Fruit fly (Drosophila melanogaster) whole organism, embryonic: Measurements from ENCODE around the gene Ufl1.

Experiments used
- CG10979 ChIP-seq: fragments of 200-800 bp; sonication (Bioruptor generic); optimal IDR thresholded peaks from 2 replicates; lab custom pipeline; 2018; ENCODE audit warnings: missing biosample characterization, mild to moderate bottlenecking, missing genetic modification characterization, moderate library complexity
- CG11504 ChIP-seq: fragments of 200-800 bp; sonication (Bioruptor generic); optimal IDR thresholded peaks from 3 replicates; lab custom pipeline; 2019; ENCODE audit warnings: missing biosample characterization, mild to moderate bottlenecking, missing genetic modification characterization, moderate library complexity
- CG12942 ChIP-seq: fragments of 200-800 bp; sonication (Bioruptor generic); optimal IDR thresholded peaks from 3 replicates; lab custom pipeline; 2016; ENCODE audit warnings: missing biosample characterization, missing genetic modification characterization
- CG13287 ChIP-seq: fragments of 200-800 bp; sonication (Bioruptor generic); IDR thresholded peaks from 2 replicates; pipeline ENCODE4 v1.3.6; 2022; ENCODE audit warnings: missing biosample characterization, missing genetic modification characterization; ENCODE audit not compliant: partially characterized antibody
- CG13296 ChIP-seq: fragments of 200-800 bp; sonication (Bioruptor generic); optimal IDR thresholded peaks from 3 replicates; lab custom pipeline; 2018; ENCODE audit warnings: missing biosample characterization, mild to moderate bottlenecking, missing genetic modification characterization
- CG14860 ChIP-seq: fragments of 200-800 bp; sonication (Bioruptor generic); IDR thresholded peaks from 3 replicates; pipeline ENCODE4 v1.3.6; 2022; ENCODE audit warnings: missing biosample characterization, missing genetic modification characterization; ENCODE audit not compliant: partially characterized antibody
- CG15514 ChIP-seq: fragments of 200-800 bp; sonication (Bioruptor generic); optimal IDR thresholded peaks from 3 replicates; lab custom pipeline; 2017; ENCODE audit warnings: missing biosample characterization, missing genetic modification characterization, mild to moderate bottlenecking, moderate library complexity, missing genetic modification reagents
- CG2116 ChIP-seq: fragments of 200-800 bp; sonication (Bioruptor generic); optimal IDR thresholded peaks from 3 replicates; lab custom pipeline; 2018; ENCODE audit warnings: missing biosample characterization, mild to moderate bottlenecking, missing genetic modification characterization
- CG34376 ChIP-seq: fragments of 200-800 bp; sonication (Bioruptor generic); optimal IDR thresholded peaks from 2 replicates; lab custom pipeline; 2018; ENCODE audit warnings: missing biosample characterization, mild to moderate bottlenecking, missing genetic modification characterization
- CG34422 ChIP-seq: fragments of 200-800 bp; sonication (Bioruptor generic); IDR thresholded peaks from 3 replicates; pipeline ENCODE4 v1.3.6; 2022; ENCODE audit warnings: missing biosample characterization, missing genetic modification characterization
- CG3995 ChIP-seq: fragments of 200-800 bp; sonication (Bioruptor generic); optimal IDR thresholded peaks from 3 replicates; lab custom pipeline; 2016; ENCODE audit warnings: missing biosample characterization, missing genetic modification characterization
- CG6254 ChIP-seq: fragments of 200-800 bp; sonication (Bioruptor generic); optimal IDR thresholded peaks from 3 replicates; lab custom pipeline; 2017; ENCODE audit warnings: mild to moderate bottlenecking, missing biosample characterization, missing genetic modification reagents, missing genetic modification characterization
- CG6854 ChIP-seq: fragments of 200-800 bp; sonication (Bioruptor generic); optimal IDR thresholded peaks from 3 replicates; lab custom pipeline; 2017; ENCODE audit warnings: missing biosample characterization, mild to moderate bottlenecking, missing genetic modification characterization
- CG7556 ChIP-seq: fragments of 200-800 bp; sonication (Bioruptor generic); optimal IDR thresholded peaks from 2 replicates; lab custom pipeline; 2017; ENCODE audit warnings: missing biosample characterization, mild to moderate bottlenecking, missing genetic modification characterization
- CG7745 ChIP-seq: fragments of 200-800 bp; sonication (Bioruptor generic); optimal IDR thresholded peaks from 2 replicates; lab custom pipeline; 2018; ENCODE audit warnings: missing biosample characterization, mild to moderate bottlenecking, missing genetic modification characterization, moderate library complexity
- CG9437 ChIP-seq: fragments of 200-800 bp; sonication (Bioruptor generic); optimal IDR thresholded peaks from 2 replicates; lab custom pipeline; 2018; ENCODE audit warnings: missing biosample characterization, mild to moderate bottlenecking, missing genetic modification characterization
- CG9727 ChIP-seq: fragments of 200-800 bp; sonication (Bioruptor generic); optimal IDR thresholded peaks from 3 replicates; lab custom pipeline; 2017; ENCODE audit warnings: missing biosample characterization, mild to moderate bottlenecking, missing genetic modification characterization
- CG9797 ChIP-seq: fragments of 200-800 bp; sonication (Bioruptor generic); optimal IDR thresholded peaks from 3 replicates; lab custom pipeline; 2018; ENCODE audit warnings: missing biosample characterization, mild to moderate bottlenecking, missing genetic modification characterization
- CHES-1-like ChIP-seq: fragments of 200-800 bp; sonication (Bioruptor generic); optimal IDR thresholded peaks from 2 replicates; lab custom pipeline; 2016; ENCODE audit warnings: missing biosample characterization, missing genetic modification characterization
- Dad ChIP-seq: fragments of 200-800 bp; sonication (Bioruptor generic); optimal IDR thresholded peaks from 3 replicates; lab custom pipeline; 2016; ENCODE audit warnings: missing biosample characterization, missing genetic modification characterization
- Dek ChIP-seq: fragments of 200-800 bp; sonication (Bioruptor generic); optimal IDR thresholded peaks from 3 replicates; lab custom pipeline; 2019; ENCODE audit warnings: missing biosample characterization, mild to moderate bottlenecking, missing genetic modification characterization, moderate library complexity
- Dll ChIP-seq: fragments of 200-800 bp; sonication (Bioruptor generic); IDR thresholded peaks from 4 replicates; pipeline ENCODE4 v1.3.6; 2022; ENCODE audit warnings: missing biosample characterization, missing genetic modification characterization; ENCODE audit not compliant: partially characterized antibody
- Dp ChIP-seq: fragments of 200-800 bp; sonication (Bioruptor generic); optimal IDR thresholded peaks from 2 replicates; lab custom pipeline; 2018; ENCODE audit warnings: missing biosample characterization, mild to moderate bottlenecking, missing genetic modification characterization, moderate library complexity
- Dref ChIP-seq: fragments of 200-800 bp; sonication (Bioruptor generic); IDR thresholded peaks from 2 replicates; pipeline ENCODE4 v1.3.6; 2022; ENCODE audit warnings: missing biosample characterization, missing genetic modification characterization
- Hmr ChIP-seq: fragments of 200-800 bp; sonication (Bioruptor generic); optimal IDR thresholded peaks from 3 replicates; lab custom pipeline; 2017; ENCODE audit warnings: mild to moderate bottlenecking, missing biosample characterization, missing genetic modification reagents, missing genetic modification characterization
- Jarid2 ChIP-seq: fragments of 200-800 bp; sonication (Bioruptor generic); optimal IDR thresholded peaks from 3 replicates; lab custom pipeline; 2017; ENCODE audit warnings: mild to moderate bottlenecking, missing biosample characterization, missing genetic modification reagents, missing genetic modification characterization
- Lhr ChIP-seq: fragments of 200-800 bp; sonication (Bioruptor generic); optimal IDR thresholded peaks from 3 replicates; lab custom pipeline; 2017; ENCODE audit warnings: mild to moderate bottlenecking, missing biosample characterization, missing genetic modification reagents, missing genetic modification characterization
- Max ChIP-seq: fragments of 200-800 bp; sonication (Bioruptor generic); optimal IDR thresholded peaks from 2 replicates; lab custom pipeline; 2016; ENCODE audit warnings: missing biosample characterization, mild to moderate bottlenecking, missing genetic modification characterization
- Spps ChIP-seq: fragments of 200-800 bp; sonication (Bioruptor generic); optimal IDR thresholded peaks from 2 replicates; lab custom pipeline; 2018; ENCODE audit warnings: missing biosample characterization, mild to moderate bottlenecking, missing genetic modification characterization
- Stat92E ChIP-seq, 3 experiments: fragments of >200 bp in 2 of 3; fragments of 200-800 bp in 1 of 3; sonication (Bioruptor generic) in 1 of 3; optimal IDR thresholded peaks; 2 replicates each; lab custom pipeline; 2017 to 2019; ENCODE audit warnings: missing biosample characterization in 3 of 3, missing genetic modification characterization in 3 of 3, mild to moderate bottlenecking in 1 of 3, moderate library complexity in 1 of 3
- YL-1 ChIP-seq: fragments of 200-800 bp; sonication (Bioruptor generic); optimal IDR thresholded peaks from 3 replicates; lab custom pipeline; 2017; ENCODE audit warnings: missing biosample characterization, mild to moderate bottlenecking, missing genetic modification characterization
- dimm ChIP-seq: fragments of 200-800 bp; sonication (Bioruptor generic); IDR thresholded peaks from 2 replicates; pipeline ENCODE4 v1.3.6; 2022; ENCODE audit warnings: missing biosample characterization, missing genetic modification characterization
- dpn ChIP-seq, 2 experiments: fragments of 200-800 bp; sonication (Bioruptor generic); optimal IDR thresholded peaks; 3 replicates each; lab custom pipeline; 2016; ENCODE audit warnings: missing biosample characterization in 2 of 2, missing genetic modification characterization in 2 of 2
- ems ChIP-seq: fragments of 200-800 bp; sonication (Bioruptor generic); optimal IDR thresholded peaks from 3 replicates; lab custom pipeline; 2016; ENCODE audit warnings: missing biosample characterization, missing genetic modification characterization
- fd64A ChIP-seq: fragments of 200-800 bp; sonication (Bioruptor generic); optimal IDR thresholded peaks from 3 replicates; lab custom pipeline; 2018; ENCODE audit warnings: missing biosample characterization, mild to moderate bottlenecking, missing genetic modification characterization
- gcm2 ChIP-seq: fragments of 200-800 bp; sonication (Bioruptor generic); optimal IDR thresholded peaks from 2 replicates; lab custom pipeline; 2016; ENCODE audit warnings: missing biosample characterization, missing genetic modification characterization
- grn ChIP-seq: fragments of 200-800 bp; sonication (Bioruptor generic); optimal IDR thresholded peaks from 3 replicates; lab custom pipeline; 2017; ENCODE audit warnings: missing biosample characterization, missing genetic modification characterization
- her ChIP-seq: fragments of 200-800 bp; sonication (Bioruptor generic); optimal IDR thresholded peaks from 2 replicates; lab custom pipeline; 2016; ENCODE audit warnings: missing biosample characterization, missing genetic modification characterization
- nerfin-1 ChIP-seq: fragments of 200-800 bp; sonication (Bioruptor generic); optimal IDR thresholded peaks from 3 replicates; lab custom pipeline; 2019; ENCODE audit warnings: missing biosample characterization, mild to moderate bottlenecking, missing genetic modification characterization, moderate library complexity
- org-1 ChIP-seq: fragments of 200-800 bp; sonication (Bioruptor generic); optimal IDR thresholded peaks from 2 replicates; lab custom pipeline; 2017; ENCODE audit warnings: missing biosample characterization, missing genetic modification characterization
- pb ChIP-seq: fragments of 200-800 bp; sonication (Bioruptor generic); optimal IDR thresholded peaks from 3 replicates; lab custom pipeline; 2016; ENCODE audit warnings: missing biosample characterization, missing genetic modification characterization
- pho ChIP-seq: fragments of 200-800 bp; sonication (Bioruptor generic); optimal IDR thresholded peaks from 2 replicates; lab custom pipeline; 2016; ENCODE audit warnings: missing biosample characterization, missing genetic modification characterization
- phol ChIP-seq: fragments of 200-800 bp; sonication (Bioruptor generic); optimal IDR thresholded peaks from 3 replicates; lab custom pipeline; 2018; ENCODE audit warnings: missing biosample characterization, mild to moderate bottlenecking, missing genetic modification characterization, moderate library complexity
- pita ChIP-seq: fragments of 200-800 bp; sonication (Bioruptor generic); optimal IDR thresholded peaks from 2 replicates; lab custom pipeline; 2017; ENCODE audit warnings: missing biosample characterization, mild to moderate bottlenecking, missing genetic modification characterization
- stc ChIP-seq: fragments of 200-800 bp; sonication (Bioruptor generic); IDR thresholded peaks from 2 replicates; pipeline ENCODE4 v1.3.6; 2022; ENCODE audit warnings: missing biosample characterization, missing genetic modification characterization
- tup ChIP-seq: fragments of 200-800 bp; sonication (Bioruptor generic); optimal IDR thresholded peaks from 2 replicates; lab custom pipeline; 2016; ENCODE audit warnings: missing biosample characterization, mild to moderate bottlenecking, missing genetic modification characterization, moderate library complexity
- unpg ChIP-seq: fragments of 200-800 bp; sonication (Bioruptor generic); optimal IDR thresholded peaks from 3 replicates; lab custom pipeline; 2018; ENCODE audit warnings: missing biosample characterization, mild to moderate bottlenecking, missing genetic modification characterization, moderate library complexity
- z ChIP-seq: fragments of 200-800 bp; sonication (Bioruptor generic); IDR thresholded peaks from 3 replicates; pipeline ENCODE4 v1.3.6; 2022; ENCODE audit warnings: missing biosample characterization, missing genetic modification characterization

Ufl1 gene

DNA sequence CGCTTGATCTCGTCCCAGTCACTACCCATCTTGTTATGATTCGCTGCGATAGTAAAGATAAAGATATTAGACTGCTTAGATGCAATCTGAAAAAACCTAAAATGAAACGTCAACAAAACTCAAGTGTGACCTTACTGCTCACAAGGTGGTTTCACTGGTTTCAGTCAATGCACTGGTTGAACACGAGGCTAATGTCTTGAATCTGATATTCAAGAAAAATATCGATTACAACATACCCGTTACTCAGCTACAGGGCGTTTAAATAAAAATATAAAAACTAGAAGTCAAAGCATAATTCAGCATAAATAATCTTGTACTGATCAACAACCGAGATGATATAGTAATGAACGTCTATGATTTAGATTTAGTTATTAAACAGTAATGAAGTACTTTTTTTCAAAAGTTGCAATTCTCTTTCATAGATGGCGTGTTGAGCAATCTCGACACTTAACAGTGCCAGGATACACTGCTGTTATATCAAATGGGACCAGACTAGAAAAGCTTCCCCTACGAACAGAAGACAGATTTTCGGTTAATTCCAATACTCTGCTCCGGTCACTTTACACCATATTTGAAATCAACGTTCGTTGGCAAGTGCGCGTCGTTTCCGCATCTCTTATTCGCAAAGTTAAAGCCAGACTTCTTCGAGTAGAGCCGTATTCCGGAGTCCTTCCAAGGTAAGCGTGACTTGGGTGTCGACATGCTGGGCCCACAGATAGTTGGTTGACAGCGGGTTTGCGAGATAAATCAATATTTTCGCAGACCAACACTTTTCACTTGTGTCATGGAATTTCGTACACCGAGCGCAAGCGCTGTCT lies at the start of gene Ufl1, which contains the start of gene CG1943 (continued):
- TF ChIP-seq Hmr (GFP tag; lab: Kevin White, UChicago), result peak; percentile 72
- TF ChIP-seq CG7745 (tag; lab: Kevin White, UChicago), result no peak
- TF ChIP-seq phol, result peak; percentile 21
- peak; percentile 1 for TF ChIP-seq Dad (GFP tag; lab: Kevin White, UChicago)
- TF ChIP-seq CHES-1-like (GFP tag; lab: Kevin White, UChicago), result peak; percentile 71
- peak; percentile 86 for TF ChIP-seq pita (GFP tag; lab: Kevin White, UChicago)
- TF ChIP-seq CG34422 (GFP tag; lab: Robert Waterston, UW), result no peak
- no peak for TF ChIP-seq org-1
- TF ChIP-seq CG9437, result peak; percentile 73
- TF ChIP-seq Stat92E (GFP tag; optimal IDR thresholded peaks at IDR 0.05; lab: Kevin White, UChicago), result peak in 1 of 3 experiments; percentile 44
- peak; percentile 9 for TF ChIP-seq Jarid2
- TF ChIP-seq pb, result no peak
- peak; percentile 69 for TF ChIP-seq YL-1 (GFP tag; lab: Kevin White, UChicago)
- TF ChIP-seq grn (GFP tag; lab: Kevin White, UChicago), result peak; percentile 98
- peak; percentile 13 for TF ChIP-seq Spps (tag; lab: Kevin White, UChicago)
- TF ChIP-seq her (GFP tag; lab: Kevin White, UChicago), result no peak
- no peak for TF ChIP-seq dimm (GFP tag; lab: Robert Waterston, UW)
- TF ChIP-seq stc (GFP tag; lab: Robert Waterston, UW), result no peak
- TF ChIP-seq dpn (GFP tag; optimal IDR thresholded peaks at IDR 0.05; lab: Kevin White, UChicago), result peak in 1 of 2 experiments; percentile 12
- peak; percentile 20 for TF ChIP-seq pho (GFP tag; lab: Kevin White, UChicago)
- no peak for TF ChIP-seq CG13296
- TF ChIP-seq CG9727 (GFP tag; lab: Kevin White, UChicago), result peak; percentile 10
- TF ChIP-seq Max (GFP tag; lab: Kevin White, UChicago), result peak; percentile 25
- no peak for TF ChIP-seq CG13287 (GFP tag; lab: Robert Waterston, UW)
- TF ChIP-seq z (GFP tag; lab: Robert Waterston, UW), result no peak
- TF ChIP-seq CG2116 (GFP tag; lab: Kevin White, UChicago), result peak; percentile 83
- no peak for TF ChIP-seq gcm2 (GFP tag; lab: Kevin White, UChicago)
- peak; percentile 38 for TF ChIP-seq CG6854 (GFP tag; lab: Kevin White, UChicago)
- no peak for TF ChIP-seq CG10979 (tag; lab: Kevin White, UChicago)
- peak; percentile 49 for TF ChIP-seq CG15514 (GFP tag; lab: Kevin White, UChicago)
- peak; percentile 1 for TF ChIP-seq fd64A (GFP tag; lab: Kevin White, UChicago)
- TF ChIP-seq CG7556 (GFP tag; lab: Kevin White, UChicago), result no peak
- TF ChIP-seq Lhr (GFP tag; lab: Kevin White, UChicago), result peak; percentile 92
- peak; percentile 74 for TF ChIP-seq Dp (GFP tag; lab: Kevin White, UChicago)
- TF ChIP-seq Dll (GFP tag; lab: Robert Waterston, UW), result no peak
- peak; percentile 92 for TF ChIP-seq CG3995 (GFP tag; lab: Kevin White, UChicago)
- no peak for TF ChIP-seq unpg
- TF ChIP-seq nerfin-1 (tag; lab: Kevin White, UChicago), result peak; percentile 99
- TF ChIP-seq Dek (tag; lab: Kevin White, UChicago), result peak; percentile 18
- peak; percentile 21 for TF ChIP-seq CG11504 (tag; lab: Kevin White, UChicago)
- peak; percentile 3 for TF ChIP-seq CG6254 (GFP tag; lab: Kevin White, UChicago)
- TF ChIP-seq CG9797 (GFP tag; lab: Kevin White, UChicago), result peak; percentile 92
- no peak for TF ChIP-seq ems
- TF ChIP-seq Dref (GFP tag; lab: Robert Waterston, UW), result no peak
- TF ChIP-seq CG12942 (GFP tag; lab: Kevin White, UChicago), result no peak
- TF ChIP-seq tup (GFP tag; lab: Kevin White, UChicago), result no peak
- TF ChIP-seq CG34376, result no peak
- TF ChIP-seq CG14860 (GFP tag; lab: Robert Waterston, UW), result no peak
